Worm (Caenorhabditis elegans) whole organism, early embryonic: ENCODE measurements around the gene str-118.
"Not testable (repeated sequence)": the region's sequence is repeated elsewhere in the genome, so short reads cannot be mapped to it uniquely, and the experiment has no call there.

ENCODE experiments used
- B0310.2 ChIP-seq: sonication (generic microtip); optimal IDR thresholded peaks from 2 replicates; lab custom pipeline; 2016; ENCODE audit warnings: mild to moderate bottlenecking, missing genetic modification characterization, missing compliant biosample characterization
- F13C5.2 ChIP-seq: sonication (generic microtip); optimal IDR thresholded peaks from 2 replicates; lab custom pipeline; 2017; ENCODE audit warnings: mild to moderate bottlenecking, missing genetic modification characterization, inconsistent platforms, missing compliant biosample characterization
- aly-1 ChIP-seq: sonication (generic microtip); optimal IDR thresholded peaks from 2 replicates; lab custom pipeline; 2016; ENCODE audit warnings: missing genetic modification characterization, missing compliant biosample characterization
- ama-1 ChIP-seq: fragments of 150-350 bp; optimal IDR thresholded peaks from 2 replicates; lab custom pipeline; 2014
- ceh-13 ChIP-seq: fragments of 200-800 bp; sonication (Bioruptor generic); optimal IDR thresholded peaks from 2 replicates; lab custom pipeline; 2018; ENCODE audit warnings: mild to moderate bottlenecking, missing genetic modification characterization, missing compliant biosample characterization
- ceh-36 ChIP-seq: sonication (generic microtip); optimal IDR thresholded peaks from 2 replicates; lab custom pipeline; 2016; ENCODE audit warnings: missing genetic modification characterization, inconsistent platforms, missing compliant biosample characterization
- ets-7 ChIP-seq: sonication (generic microtip); optimal IDR thresholded peaks from 2 replicates; lab custom pipeline; 2016; ENCODE audit warnings: missing genotype, missing genetic modification characterization, missing compliant biosample characterization
- flt-1 ChIP-seq: fragments of 200-800 bp; sonication (Bioruptor generic); IDR thresholded peaks from 2 replicates; pipeline ENCODE4 v1.3.6; 2022; ENCODE audit warnings: missing genetic modification characterization, missing compliant biosample characterization
- hmbx-1 ChIP-seq: sonication (generic microtip); optimal IDR thresholded peaks from 2 replicates; lab custom pipeline; 2016; ENCODE audit warnings: mild to moderate bottlenecking, missing genetic modification characterization, missing compliant biosample characterization
- hmg-4 ChIP-seq: fragments of 200-800 bp; sonication (Bioruptor generic); optimal IDR thresholded peaks from 2 replicates; lab custom pipeline; 2018; ENCODE audit warnings: mild to moderate bottlenecking, missing genetic modification characterization, missing compliant biosample characterization
- hnd-1 ChIP-seq: sonication (generic microtip); optimal IDR thresholded peaks from 2 replicates; lab custom pipeline; 2016; ENCODE audit warnings: missing genetic modification characterization, missing compliant biosample characterization
- pes-1 ChIP-seq: fragments of 200-800 bp; sonication (Bioruptor generic); IDR thresholded peaks from 2 replicates; pipeline ENCODE4 v1.3.6; 2022; ENCODE audit warnings: missing genetic modification reagents, missing genetic modification characterization, missing compliant biosample characterization
- scrt-1 ChIP-seq: fragments of 200-800 bp; sonication (Bioruptor generic); IDR thresholded peaks from 2 replicates; pipeline ENCODE4 v1.3.6; 2022; ENCODE audit warnings: missing genetic modification characterization, missing compliant biosample characterization
- sea-1 ChIP-seq: fragments of 200-800 bp; sonication (Bioruptor generic); conservative IDR thresholded peaks from 2 replicates; pipeline ENCODE4 v1.3.6; 2022; ENCODE audit warnings: missing genetic modification characterization, missing compliant biosample characterization
- tbx-11 ChIP-seq: fragments of 200-800 bp; sonication (Bioruptor generic); IDR thresholded peaks from 2 replicates; pipeline ENCODE4 v1.3.6; 2022; ENCODE audit warnings: missing genetic modification characterization, missing compliant biosample characterization
- tbx-37 ChIP-seq: fragments of 200-800 bp; sonication (Bioruptor generic); conservative IDR thresholded peaks from 2 replicates; pipeline ENCODE4 v1.3.6; 2022; ENCODE audit warnings: missing genetic modification reagents, missing genetic modification characterization, missing compliant biosample characterization
- tra-4 ChIP-seq: sonication (generic microtip); optimal IDR thresholded peaks from 2 replicates; lab custom pipeline; 2017; ENCODE audit warnings: missing genetic modification characterization, missing compliant biosample characterization

str-118 gene

DNA sequence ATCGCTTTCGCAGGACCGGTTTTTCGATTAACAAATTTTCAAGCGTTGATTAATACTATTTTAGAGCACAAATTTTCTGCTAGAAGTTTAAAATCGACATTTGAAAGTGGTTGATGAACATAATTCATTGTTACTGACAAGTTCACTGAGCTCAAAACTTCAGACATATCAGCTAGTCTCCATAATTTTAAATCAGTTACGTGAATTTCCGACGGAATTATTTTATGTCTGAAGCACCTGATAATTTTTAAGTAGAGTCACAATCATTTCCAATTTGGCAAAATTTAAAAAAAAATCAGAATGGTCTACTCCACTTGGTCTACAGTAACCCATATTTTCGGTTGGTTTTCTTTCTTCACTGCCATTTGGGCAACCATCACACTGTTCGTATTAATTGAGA lies at the start of gene str-118:
Gene str-118 (plus strand): TSS at position 301 of the 400 bp plus-strand sequence.
- no peak for TF ChIP-seq hnd-1 (tag; lab: Kevin White, UChicago)
- TF ChIP-seq scrt-1 (GFP tag; lab: Robert Waterston, UW), result no peak
- no peak for TF ChIP-seq tbx-11 (GFP tag; lab: Robert Waterston, UW)
- no peak for TF ChIP-seq F13C5.2 (tag; lab: Kevin White, UChicago)
- TF ChIP-seq hmg-4 (GFP tag; lab: Kevin White, UChicago), result no peak
- TF ChIP-seq ama-1 (lab: Kevin White, UChicago), result no peak
- no peak for TF ChIP-seq flt-1 (GFP tag; lab: Robert Waterston, UW)
- no peak for TF ChIP-seq tbx-37 (GFP tag; lab: Robert Waterston, UW)
- no peak for TF ChIP-seq sea-1 (GFP tag; lab: Robert Waterston, UW)
- TF ChIP-seq hmbx-1 (tag; lab: Kevin White, UChicago), result no peak
- TF ChIP-seq ceh-13, result no peak
- no peak for TF ChIP-seq B0310.2 (tag; lab: Kevin White, UChicago)
- TF ChIP-seq ets-7, result no peak
- TF ChIP-seq ceh-36 (tag; lab: Kevin White, UChicago), result no peak
- TF ChIP-seq aly-1 (tag; lab: Kevin White, UChicago), result no peak
- TF ChIP-seq tra-4, result no peak
- no peak for TF ChIP-seq pes-1 (GFP tag; lab: Robert Waterston, UW)

DNA sequence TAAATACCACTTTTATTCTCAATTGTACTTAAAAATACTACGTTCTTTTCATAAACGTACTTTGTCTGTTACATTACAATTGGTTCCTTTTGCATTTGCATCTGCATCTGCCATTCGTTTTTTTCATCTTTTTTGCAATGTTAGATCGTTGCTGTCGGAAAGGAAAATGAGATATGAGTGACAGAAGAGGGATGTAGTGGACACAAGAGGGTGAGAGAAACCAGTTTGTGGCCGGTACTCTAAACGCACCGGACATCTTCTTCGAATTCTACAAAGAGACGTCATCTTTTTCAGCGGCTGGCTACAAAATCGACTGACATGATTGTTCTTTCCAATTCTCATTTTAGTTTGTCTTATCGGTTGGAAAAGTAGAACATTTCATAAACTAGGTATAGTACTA lies 49.2 kb upstream of the str-118 start:
- no peak for TF ChIP-seq scrt-1 (GFP tag; lab: Robert Waterston, UW)

DNA sequence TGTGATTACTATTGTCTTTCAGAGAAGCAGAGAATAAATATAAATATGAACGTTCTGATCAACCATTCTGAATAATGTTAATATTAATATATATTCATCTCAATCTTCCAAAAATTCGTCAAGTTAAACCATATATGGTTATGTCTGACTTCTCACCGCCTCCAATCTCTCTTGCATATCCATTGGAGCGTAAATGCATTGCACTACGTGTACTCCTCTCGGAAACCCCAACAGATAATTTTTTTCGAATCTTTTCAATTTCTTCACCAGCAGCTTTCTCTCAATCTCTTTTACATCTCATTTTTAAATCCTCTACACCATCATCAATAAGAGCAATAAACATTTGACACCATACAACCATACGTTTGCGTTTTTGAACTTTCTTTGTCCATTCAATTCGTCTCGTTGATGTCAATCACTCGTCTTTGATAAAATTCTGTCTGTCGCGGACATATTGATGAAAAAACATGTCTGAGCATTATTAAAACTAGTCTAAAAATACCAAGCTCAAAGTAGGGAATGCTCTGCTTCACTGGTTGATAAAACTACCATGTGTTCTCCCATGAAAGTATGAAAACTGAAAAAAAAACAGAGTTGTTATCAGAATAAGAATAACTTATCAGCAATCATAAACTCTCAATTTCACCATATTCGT lies 48.5 kb upstream of the str-118 start:
- TF ChIP-seq hnd-1 (tag; lab: Kevin White, UChicago), result no peak
- no peak for TF ChIP-seq scrt-1 (GFP tag; lab: Robert Waterston, UW)
- TF ChIP-seq ets-7, result no peak
- no peak for TF ChIP-seq ceh-13
- TF ChIP-seq ama-1 (lab: Kevin White, UChicago), result no peak
- no peak for TF ChIP-seq tra-4

DNA sequence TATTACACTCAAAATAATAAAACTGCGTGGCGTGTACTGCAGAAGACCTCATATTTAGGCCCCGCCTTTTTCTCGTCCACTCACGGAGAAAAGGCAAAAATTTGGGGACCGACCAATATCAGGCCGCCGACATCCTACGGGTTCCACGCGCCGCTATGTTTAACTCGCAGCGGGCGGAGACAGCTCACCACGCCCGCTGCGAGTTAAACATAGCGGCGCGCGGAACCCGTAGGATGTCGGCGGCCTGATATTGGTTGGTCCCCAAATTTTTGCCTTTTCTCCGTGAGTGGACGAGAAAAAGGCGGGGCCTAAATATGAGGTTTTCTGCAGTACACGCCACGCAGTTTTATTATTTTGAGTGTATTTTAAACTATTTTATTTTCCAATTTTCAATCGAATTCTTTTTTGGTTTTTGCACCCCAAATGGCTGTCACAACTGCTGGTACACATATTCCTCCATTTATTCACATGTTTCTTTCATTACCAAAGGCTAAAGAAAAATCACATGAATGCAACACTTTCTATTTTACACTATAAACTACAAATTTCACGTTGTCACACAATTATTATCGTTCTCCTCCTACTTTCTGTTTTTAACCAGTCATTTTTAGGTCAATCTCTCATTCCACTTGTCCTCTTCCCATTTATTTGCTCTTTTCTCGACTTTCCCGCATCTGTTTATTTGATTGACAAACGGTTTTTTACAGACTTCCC lies 47.8 kb upstream of the str-118 start, which contains the start of gene uda-1:
Gene uda-1 (plus strand): TSS at position 708 of the 714 bp plus-strand sequence.
- not testable (repeated sequence) for TF ChIP-seq tbx-11 (GFP tag; lab: Robert Waterston, UW); ets-7; aly-1 (tag; lab: Kevin White, UChicago)

DNA sequence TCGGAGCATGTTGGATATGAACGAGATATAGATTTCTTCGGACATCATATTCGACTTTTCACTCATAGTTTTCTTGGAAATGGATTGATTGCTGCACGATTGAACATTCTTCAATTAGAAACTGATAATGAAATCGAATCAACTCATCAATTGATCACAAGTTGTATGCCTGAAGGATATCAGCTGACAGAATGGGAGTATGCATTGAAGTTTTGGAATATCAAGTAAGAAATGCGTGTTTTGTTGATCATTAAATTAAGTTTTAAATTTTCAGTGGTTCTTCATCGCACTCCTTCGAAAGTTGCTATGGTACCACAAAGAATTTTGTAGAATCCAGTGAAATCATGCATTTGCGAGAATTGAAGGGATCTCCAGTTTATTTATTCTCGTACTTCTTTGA lies 45.6 kb upstream of the str-118 start:
- no peak for TF ChIP-seq ets-7
- TF ChIP-seq ceh-13, result no peak
- no peak for TF ChIP-seq F13C5.2 (tag; lab: Kevin White, UChicago)

DNA sequence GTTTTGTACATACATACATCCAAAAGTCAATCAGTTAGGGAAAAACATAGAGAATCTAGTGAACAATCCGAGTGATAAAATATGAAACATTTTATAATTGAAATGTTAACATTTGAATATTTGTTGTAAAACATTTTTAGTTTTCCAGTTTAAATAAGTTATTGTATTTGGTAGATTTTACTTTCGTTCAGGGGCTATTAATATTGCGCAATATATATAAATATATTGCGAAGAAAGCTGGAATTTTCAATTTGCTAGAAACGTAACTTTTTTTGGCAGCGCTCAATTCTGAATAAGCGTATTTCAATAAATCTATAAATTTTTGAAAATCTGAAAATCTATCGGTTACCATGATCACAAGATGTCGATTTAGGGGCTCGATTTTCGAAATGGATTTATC lies 44.5 kb upstream of the str-118 start:
- TF ChIP-seq pes-1 (GFP tag; lab: Robert Waterston, UW), result no peak
- no peak for TF ChIP-seq ceh-13
- no peak for TF ChIP-seq B0310.2 (tag; lab: Kevin White, UChicago)

DNA sequence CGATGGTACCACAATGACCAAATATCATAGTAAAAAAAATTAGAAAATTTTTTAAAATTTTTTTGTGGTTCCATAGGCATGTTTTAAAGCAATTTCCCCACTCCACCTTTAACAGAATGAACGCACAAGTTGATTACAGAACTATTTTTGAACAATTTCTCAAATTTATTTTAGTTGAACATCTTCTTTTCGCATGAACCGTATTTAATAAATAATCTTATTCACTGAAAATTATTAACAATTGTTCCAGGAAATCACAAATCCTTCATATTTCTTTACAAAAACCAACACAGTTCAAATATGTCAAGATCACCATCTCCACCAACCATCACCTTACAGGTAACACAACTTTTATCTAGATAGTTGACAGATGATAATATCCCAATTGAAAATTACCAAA lies 40.3 kb upstream of the str-118 start, which contains the start of gene lea-1:
Gene lea-1 (plus strand): TSS at position 301 of the 400 bp plus-strand sequence.
- TF ChIP-seq ets-7 (no peak), ama-1 (lab: Kevin White, UChicago) (no peak), ceh-36 (tag; lab: Kevin White, UChicago) (no peak), flt-1 (GFP tag; lab: Robert Waterston, UW) (no peak), B0310.2 (tag; lab: Kevin White, UChicago) (no peak), tbx-11 (GFP tag; lab: Robert Waterston, UW) (no peak), aly-1 (tag; lab: Kevin White, UChicago) (no peak), F13C5.2 (tag; lab: Kevin White, UChicago) (no peak), hmg-4 (GFP tag; lab: Kevin White, UChicago) (no peak), hmbx-1 (tag; lab: Kevin White, UChicago) (no peak), pes-1 (GFP tag; lab: Robert Waterston, UW) (no peak), scrt-1 (GFP tag; lab: Robert Waterston, UW) (no peak), hnd-1 (tag; lab: Kevin White, UChicago) (no peak), tra-4 (no peak), ceh-13 (no peak), sea-1 (GFP tag; lab: Robert Waterston, UW) (no peak), tbx-37 (GFP tag; lab: Robert Waterston, UW) (no peak)

DNA sequence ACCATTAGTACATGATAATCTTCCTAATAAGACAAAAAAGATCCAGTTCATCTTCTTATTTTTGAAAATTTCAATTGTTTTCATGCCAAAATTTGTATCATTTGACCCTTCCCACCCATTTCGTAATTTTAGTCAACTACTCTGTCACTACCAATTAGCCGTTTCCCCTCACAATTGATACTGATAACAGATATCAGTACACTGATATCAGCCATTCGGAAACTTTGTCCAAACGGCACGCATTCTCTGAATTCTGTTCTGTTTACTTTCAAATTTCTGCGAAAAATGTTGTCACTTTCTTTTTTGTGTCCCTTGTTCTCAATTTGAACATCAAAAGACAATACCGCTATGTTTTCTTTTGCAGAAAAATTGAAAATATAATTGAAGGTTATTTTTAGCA lies 39.3 kb upstream of the str-118 start:
- TF ChIP-seq ceh-13 (no peak), tbx-37 (GFP tag; lab: Robert Waterston, UW) (no peak), ceh-36 (tag; lab: Kevin White, UChicago) (no peak), aly-1 (tag; lab: Kevin White, UChicago) (no peak), scrt-1 (GFP tag; lab: Robert Waterston, UW) (no peak), ama-1 (lab: Kevin White, UChicago) (no peak), flt-1 (GFP tag; lab: Robert Waterston, UW) (no peak), B0310.2 (tag; lab: Kevin White, UChicago) (no peak), tra-4 (no peak), hmbx-1 (tag; lab: Kevin White, UChicago) (no peak), ets-7 (no peak)
